Worm (Caenorhabditis elegans) whole organism, young adult: ENCODE results near the gene W02A2.12.

Experiments used
- B0019.2 ChIP-seq: fragments of 200-800 bp; sonication (Bioruptor generic); conservative IDR thresholded peaks from 2 replicates; pipeline ENCODE4 v1.3.6; 2022; ENCODE audit warnings: missing genetic modification reagents, missing genetic modification characterization, missing compliant biosample characterization
- B0261.1 ChIP-seq: sonication (generic microtip); optimal IDR thresholded peaks from 2 replicates; lab custom pipeline; 2016; ENCODE audit warnings: mild to moderate bottlenecking, missing genetic modification characterization, moderate library complexity, missing compliant biosample characterization
- C17E4.6 ChIP-seq: fragments of 200-800 bp; sonication (Bioruptor generic); IDR thresholded peaks from 2 replicates; pipeline ENCODE4 v1.3.6; 2022; ENCODE audit warnings: missing genetic modification reagents, missing genetic modification characterization, missing compliant biosample characterization
- D2030.7 ChIP-seq: fragments of 200-800 bp; sonication (Bioruptor generic); IDR thresholded peaks from 2 replicates; pipeline ENCODE4 v1.3.6; 2022; ENCODE audit warnings: missing genetic modification reagents, missing genetic modification characterization, missing compliant biosample characterization
- F10E7.11 ChIP-seq: sonication (generic microtip); optimal IDR thresholded peaks from 2 replicates; lab custom pipeline; 2017; ENCODE audit warnings: mild to moderate bottlenecking, missing genetic modification characterization, moderate library complexity, missing compliant biosample characterization
- F57A8.1 ChIP-seq: fragments of 200-800 bp; sonication (Bioruptor generic); optimal IDR thresholded peaks from 2 replicates; lab custom pipeline; 2018; ENCODE audit warnings: mild to moderate bottlenecking, missing genetic modification characterization, moderate library complexity, missing compliant biosample characterization
- F57C9.4 ChIP-seq: sonication (generic microtip); optimal IDR thresholded peaks from 2 replicates; lab custom pipeline; 2017; ENCODE audit warnings: mild to moderate bottlenecking, missing genetic modification characterization, missing compliant biosample characterization
- K12H6.12 ChIP-seq: fragments of 200-800 bp; sonication (Bioruptor generic); optimal IDR thresholded peaks from 2 replicates; lab custom pipeline; 2018; ENCODE audit warnings: mild to moderate bottlenecking, missing genetic modification characterization, missing compliant biosample characterization
- T07F8.4 ChIP-seq: sonication (generic microtip); optimal IDR thresholded peaks from 2 replicates; lab custom pipeline; 2016; ENCODE audit warnings: mild to moderate bottlenecking, missing genetic modification characterization, moderate library complexity, missing compliant biosample characterization
- T26A5.8 ChIP-seq: sonication (generic microtip); optimal IDR thresholded peaks from 2 replicates; lab custom pipeline; 2016; ENCODE audit warnings: missing genetic modification characterization, missing compliant biosample characterization
- Y67H2A.10 ChIP-seq: fragments of 200-800 bp; sonication (Bioruptor generic); conservative IDR thresholded peaks from 2 replicates; pipeline ENCODE4 v1.3.6; 2022; ENCODE audit warnings: missing genetic modification reagents, missing genetic modification characterization, missing compliant biosample characterization
- Y95B8A.8 ChIP-seq: fragments of 200-800 bp; sonication (Bioruptor generic); IDR thresholded peaks from 2 replicates; pipeline ENCODE4 v1.3.6; 2022; ENCODE audit warnings: missing genetic modification reagents, missing genetic modification characterization, missing compliant biosample characterization
- ZK185.1 ChIP-seq: sonication (generic microtip); optimal IDR thresholded peaks from 2 replicates; lab custom pipeline; 2016; ENCODE audit warnings: mild to moderate bottlenecking, missing genetic modification characterization, missing compliant biosample characterization; ENCODE audit not compliant: poor library complexity, severe bottlenecking
- attf-6 ChIP-seq: fragments of 200-800 bp; sonication (Bioruptor generic); IDR thresholded peaks from 2 replicates; pipeline ENCODE4 v1.3.6; 2022; ENCODE audit warnings: missing genetic modification reagents, missing genetic modification characterization, missing compliant biosample characterization
- cebp-1 ChIP-seq, 2 experiments: fragments of 200-800 bp in 1 of 2; sonication (Bioruptor generic) in 1 of 2; sonication (generic microtip) in 1 of 2; IDR thresholded peaks in 1 of 2; optimal IDR thresholded peaks in 1 of 2; 2 replicates each; pipeline versions ENCODE4 v1.3.6 to Lab custom; 2017 to 2022; ENCODE audit warnings: missing compliant biosample characterization in 2 of 2, missing genetic modification characterization in 2 of 2, mild to moderate bottlenecking in 1 of 2, missing genetic modification reagents in 1 of 2, moderate library complexity in 1 of 2
- ceh-100 ChIP-seq: fragments of 200-800 bp; sonication (Bioruptor generic); IDR thresholded peaks from 2 replicates; pipeline ENCODE4 v1.3.6; 2022; ENCODE audit warnings: missing genetic modification reagents, missing genetic modification characterization, missing compliant biosample characterization
- ceh-27 ChIP-seq: fragments of 200-800 bp; sonication (Bioruptor generic); optimal IDR thresholded peaks from 2 replicates; lab custom pipeline; 2018; ENCODE audit warnings: mild to moderate bottlenecking, missing genetic modification characterization, moderate library complexity, missing compliant biosample characterization
- ceh-40 ChIP-seq: fragments of 200-800 bp; sonication (Bioruptor generic); IDR thresholded peaks from 2 replicates; pipeline ENCODE4 v1.3.6; 2022; ENCODE audit warnings: missing genetic modification characterization, missing compliant biosample characterization
- ceh-91 ChIP-seq: fragments of 200-800 bp; sonication (Bioruptor generic); IDR thresholded peaks from 2 replicates; pipeline ENCODE4 v1.3.6; 2022; ENCODE audit warnings: missing genetic modification reagents, missing genetic modification characterization, missing compliant biosample characterization
- dpff-1 ChIP-seq: sonication (generic microtip); optimal IDR thresholded peaks from 2 replicates; lab custom pipeline; 2017; ENCODE audit warnings: mild to moderate bottlenecking, missing genetic modification characterization, missing compliant biosample characterization
- dpl-1 ChIP-seq: fragments of 150-350 bp; optimal IDR thresholded peaks from 2 replicates; lab custom pipeline; 2014; ENCODE audit warnings: missing biosample characterization, missing genetic modification reagents, missing genetic modification characterization
- ekl-4 ChIP-seq: fragments of 200-800 bp; sonication (Bioruptor generic); IDR thresholded peaks from 2 replicates; pipeline ENCODE4 v1.3.6; 2022; ENCODE audit warnings: missing genetic modification reagents, missing genetic modification characterization, missing compliant biosample characterization
- gei-17 ChIP-seq: fragments of 200-800 bp; sonication (Bioruptor generic); optimal IDR thresholded peaks from 2 replicates; lab custom pipeline; 2018; ENCODE audit warnings: mild to moderate bottlenecking, missing genetic modification characterization, missing compliant biosample characterization
- hmg-1.2 ChIP-seq: fragments of 200-800 bp; sonication (Bioruptor generic); IDR thresholded peaks from 2 replicates; pipeline ENCODE4 v1.3.6; 2022; ENCODE audit warnings: missing genetic modification reagents, missing genetic modification characterization, missing compliant biosample characterization
- lag-1 ChIP-seq: fragments of 200-800 bp; sonication (Bioruptor generic); IDR thresholded peaks from 2 replicates; pipeline ENCODE4 v1.3.6; 2022; ENCODE audit warnings: missing genetic modification reagents, missing genetic modification characterization, missing compliant biosample characterization
- let-526 ChIP-seq: fragments of 200-800 bp; sonication (Bioruptor generic); IDR thresholded peaks from 2 replicates; pipeline ENCODE4 v1.3.6; 2022; ENCODE audit warnings: missing genetic modification reagents, missing genetic modification characterization, missing compliant biosample characterization
- let-607 ChIP-seq, 2 experiments: fragments of 200-800 bp in 1 of 2; sonication (Bioruptor generic) in 1 of 2; sonication (generic microtip) in 1 of 2; optimal IDR thresholded peaks; 2 replicates each; lab custom pipeline; 2016 to 2018; ENCODE audit warnings: mild to moderate bottlenecking in 2 of 2, missing compliant biosample characterization in 2 of 2, missing genetic modification characterization in 2 of 2, moderate library complexity in 2 of 2, missing genotype in 1 of 2
- lin-26 ChIP-seq: fragments of 200-800 bp; sonication (Bioruptor generic); IDR thresholded peaks from 2 replicates; pipeline ENCODE4 v1.3.6; 2022; ENCODE audit warnings: missing genetic modification reagents, missing genetic modification characterization, missing compliant biosample characterization
- lin-54 ChIP-seq: fragments of 200-800 bp; sonication (Bioruptor generic); optimal IDR thresholded peaks from 2 replicates; lab custom pipeline; 2018; ENCODE audit warnings: mild to moderate bottlenecking, missing genetic modification characterization, missing compliant biosample characterization
- madf-10 ChIP-seq: sonication (generic microtip); optimal IDR thresholded peaks from 2 replicates; lab custom pipeline; 2016; ENCODE audit warnings: mild to moderate bottlenecking, missing genetic modification characterization, missing compliant biosample characterization
- madf-6 ChIP-seq: fragments of 200-800 bp; sonication (Bioruptor generic); IDR thresholded peaks from 2 replicates; pipeline ENCODE4 v1.3.6; 2022; ENCODE audit warnings: missing genetic modification reagents, missing genetic modification characterization, missing compliant biosample characterization
- nhr-27 ChIP-seq: fragments of 200-800 bp; sonication (Bioruptor generic); optimal IDR thresholded peaks from 2 replicates; lab custom pipeline; 2018; ENCODE audit warnings: mild to moderate bottlenecking, missing genetic modification characterization, moderate library complexity, missing compliant biosample characterization
- rec-8 ChIP-seq, 2 experiments: sonication (generic microtip); optimal IDR thresholded peaks; 2 replicates each; lab custom pipeline; 2016; ENCODE audit warnings: mild to moderate bottlenecking in 2 of 2, missing genetic modification characterization in 2 of 2, missing genetic modification reagents in 2 of 2, missing genotype in 2 of 2, missing biosample characterization in 1 of 2, missing compliant biosample characterization in 1 of 2, moderate library complexity in 1 of 2
- sea-2 ChIP-seq: fragments of 200-800 bp; sonication (Bioruptor generic); IDR thresholded peaks from 2 replicates; pipeline ENCODE4 v1.3.6; 2022; ENCODE audit warnings: missing genetic modification characterization, missing compliant biosample characterization
- snpc-1.3 ChIP-seq: sonication (generic microtip); optimal IDR thresholded peaks from 2 replicates; lab custom pipeline; 2017; ENCODE audit warnings: missing genetic modification characterization, mild to moderate bottlenecking, missing compliant biosample characterization, antibody characterized with exemption, moderate library complexity, missing genotype, missing genetic modification reagents; ENCODE audit not compliant: insufficient read depth
- snpc-4 ChIP-seq, 5 experiments: fragments of 150-350 bp in 1 of 5; sonication (generic microtip) in 4 of 5; optimal IDR thresholded peaks; 2 replicates each; lab custom pipeline; 2014 to 2018; ENCODE audit warnings: missing genetic modification characterization in 5 of 5, missing biosample characterization in 3 of 5, antibody characterized with exemption in 2 of 5, mild to moderate bottlenecking in 2 of 5, missing compliant biosample characterization in 2 of 5, missing genotype in 2 of 5, moderate library complexity in 2 of 5, missing genetic modification reagents in 1 of 5
- sptf-2 ChIP-seq: fragments of 200-800 bp; sonication (Bioruptor generic); optimal IDR thresholded peaks from 2 replicates; lab custom pipeline; 2018; ENCODE audit warnings: mild to moderate bottlenecking, missing genetic modification characterization, missing compliant biosample characterization
- tbp1 ChIP-seq: fragments of 200-800 bp; sonication (Bioruptor generic); optimal IDR thresholded peaks from 2 replicates; lab custom pipeline; 2018; ENCODE audit warnings: mild to moderate bottlenecking, missing genetic modification characterization, missing compliant biosample characterization
- tbx-9 ChIP-seq: sonication (generic microtip); optimal IDR thresholded peaks from 2 replicates; lab custom pipeline; 2016; ENCODE audit warnings: borderline replicate concordance, missing genetic modification characterization, inconsistent platforms, missing compliant biosample characterization
- xnd-1 ChIP-seq: sonication (generic microtip); optimal IDR thresholded peaks from 2 replicates; lab custom pipeline; 2016; ENCODE audit warnings: missing genotype, missing genetic modification reagents, missing genetic modification characterization, missing compliant biosample characterization
- zfh-2 ChIP-seq: fragments of 200-800 bp; sonication (Bioruptor generic); conservative IDR thresholded peaks from 2 replicates; pipeline ENCODE4 v1.3.6; 2022; ENCODE audit warnings: missing genetic modification reagents, missing genetic modification characterization, missing compliant biosample characterization
- zim-3 ChIP-seq: sonication (generic microtip); optimal IDR thresholded peaks from 2 replicates; lab custom pipeline; 2017; ENCODE audit warnings: mild to moderate bottlenecking, missing genetic modification characterization, moderate library complexity, missing compliant biosample characterization
- ztf-25 ChIP-seq: fragments of 200-800 bp; sonication (Bioruptor generic); IDR thresholded peaks from 2 replicates; pipeline ENCODE4 v1.3.6; 2022; ENCODE audit warnings: missing genetic modification reagents, missing genetic modification characterization, missing compliant biosample characterization
- ztf-26 ChIP-seq: sonication (generic microtip); optimal IDR thresholded peaks from 2 replicates; lab custom pipeline; 2017; ENCODE audit warnings: missing genetic modification characterization, missing compliant biosample characterization

W02A2.12 gene

ce11 chrIV:13311331-13312034 lies 37.1 kb downstream of the W02A2.12 start (continued):
- no peak for TF ChIP-seq F57C9.4 (tag; lab: Kevin White, UChicago)
- TF ChIP-seq B0261.1, result no peak
- TF ChIP-seq D2030.7 (GFP tag; lab: Robert Waterston, UW), result peak; percentile 41; the same call in 1 of the 2 replicates
- TF ChIP-seq B0019.2 (GFP tag; lab: Robert Waterston, UW), result no peak
- TF ChIP-seq hmg-1.2 (GFP tag; lab: Robert Waterston, UW), result peak; percentile 26; the same call in 1 of the 2 replicates
- TF ChIP-seq ZK185.1, result no peak
- TF ChIP-seq lin-26, result no peak
- no peak for TF ChIP-seq F57A8.1 (GFP tag; lab: Kevin White, UChicago)
- TF ChIP-seq Y95B8A.8, result no peak
- peak; percentile 4 for TF ChIP-seq lin-54 (GFP tag; lab: Kevin White, UChicago)
- no peak for TF ChIP-seq let-526 (GFP tag; lab: Robert Waterston, UW)
- no peak for TF ChIP-seq ztf-25 (GFP tag; lab: Robert Waterston, UW)
- no peak for TF ChIP-seq let-607 (tag; optimal IDR thresholded peaks at IDR 0.05; lab: Kevin White, UChicago)
- TF ChIP-seq zim-3 (tag; lab: Kevin White, UChicago), result no peak
- no peak for TF ChIP-seq T07F8.4
- TF ChIP-seq tbx-9 (tag; lab: Kevin White, UChicago), result no peak
- TF ChIP-seq nhr-27, result no peak
- TF ChIP-seq ceh-91 (GFP tag; lab: Robert Waterston, UW), result peak; percentile 75
- peak; percentile 16 for TF ChIP-seq snpc-1.3
- no peak for TF ChIP-seq F10E7.11 (tag; lab: Kevin White, UChicago)
- TF ChIP-seq cebp-1 (GFP tag; IDR thresholded peaks at IDR 0.05; lab: Robert Waterston, UW), result no peak
- peak; percentile 3 for TF ChIP-seq cebp-1 (tag; optimal IDR thresholded peaks at IDR 0.05; lab: Kevin White, UChicago)
- peak; percentile 99 for TF ChIP-seq xnd-1 (tag; lab: Kevin White, UChicago)
- TF ChIP-seq madf-10, result no peak
- TF ChIP-seq snpc-4 (GFP tag; optimal IDR thresholded peaks at IDR 0.05; lab: Kevin White, UChicago), result no peak
- peak in 2 of 4 experiments; percentile 64 for TF ChIP-seq snpc-4 (tag; optimal IDR thresholded peaks at IDR 0.05; lab: Kevin White, UChicago)
- TF ChIP-seq lag-1 (GFP tag; lab: Robert Waterston, UW), result no peak
- no peak for TF ChIP-seq sea-2 (GFP tag; lab: Robert Waterston, UW)
- TF ChIP-seq, all 124 proteins: peak for 23

- TF ChIP-seq ceh-27 (GFP tag; lab: Kevin White, UChicago) (no peak), F57C9.4 (tag; lab: Kevin White, UChicago) (no peak), K12H6.12 (tag; lab: Kevin White, UChicago) (no peak), C17E4.6 (GFP tag; lab: Robert Waterston, UW) (no peak), zfh-2 (GFP tag; lab: Robert Waterston, UW) (no peak), gei-17 (GFP tag; lab: Kevin White, UChicago) (no peak), snpc-1.3 (no peak)
Observed at ce11 chrIV:13309636-13310035, 39.0 kb downstream of the W02A2.12 start.

ce11 chrIV:13304786-13305185 lies 43.8 kb downstream of the W02A2.12 start:
- no peak for TF ChIP-seq ztf-26 (tag; lab: Kevin White, UChicago)
- TF ChIP-seq C17E4.6 (GFP tag; lab: Robert Waterston, UW), result no peak
- TF ChIP-seq ekl-4 (GFP tag; lab: Robert Waterston, UW), result no peak
- TF ChIP-seq Y67H2A.10 (GFP tag; lab: Robert Waterston, UW), result no peak
- TF ChIP-seq dpff-1 (tag; lab: Kevin White, UChicago), result no peak
- no peak for TF ChIP-seq attf-6 (GFP tag; lab: Robert Waterston, UW)
- TF ChIP-seq tbx-9 (tag; lab: Kevin White, UChicago), result no peak
- TF ChIP-seq madf-6 (GFP tag; lab: Robert Waterston, UW), result no peak
- no peak for TF ChIP-seq ceh-100
- no peak for TF ChIP-seq hmg-1.2 (GFP tag; lab: Robert Waterston, UW)
- no peak for TF ChIP-seq nhr-27
- TF ChIP-seq T26A5.8 (tag; lab: Kevin White, UChicago), result no peak
- no peak for TF ChIP-seq rec-8 (tag; optimal IDR thresholded peaks at IDR 0.05; lab: Kevin White, UChicago)
- TF ChIP-seq ceh-40, result no peak
- no peak for TF ChIP-seq sptf-2 (GFP tag; lab: Kevin White, UChicago)
- no peak for TF ChIP-seq dpl-1 (GFP tag; lab: Kevin White, UChicago)
- no peak for TF ChIP-seq tbp1 (GFP tag; lab: Kevin White, UChicago)
